Fruit fly (Drosophila melanogaster): ENCODE measurements around the gene Oga.

The Oga gene

DNA sequence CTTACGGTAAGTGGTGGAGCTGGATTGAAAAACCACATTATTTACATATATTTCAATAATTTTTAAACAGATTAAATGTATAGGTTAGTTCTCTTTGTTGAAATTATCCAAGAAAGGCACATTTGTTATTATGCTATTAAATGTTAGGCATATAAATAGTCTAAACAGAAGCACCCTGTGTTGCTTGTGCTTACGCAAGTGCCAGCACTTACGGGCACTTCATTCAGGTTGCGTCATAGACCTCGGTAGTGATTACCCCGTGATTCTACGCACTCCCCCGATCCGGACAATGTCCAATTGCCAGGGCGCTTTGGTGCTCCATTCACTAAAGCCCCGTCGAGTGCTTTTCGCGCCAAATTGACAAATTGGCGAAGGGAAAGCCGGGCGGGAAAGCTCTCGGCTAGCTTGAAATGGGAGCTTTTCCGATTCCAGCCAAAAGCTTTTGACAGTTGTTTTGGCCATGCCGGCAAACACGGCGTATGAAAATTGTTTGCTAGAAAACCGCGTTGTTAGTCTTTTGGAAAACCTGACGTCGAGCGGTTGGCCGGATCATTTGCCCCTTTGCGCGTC is 27.7 kb downstream of the Oga start, which contains the start of gene ETHR (continued):
- peak; percentile 14 for TF ChIP-seq D19B (GFP tag; optimal IDR thresholded peaks at IDR 0.05)
- no peak for TF ChIP-seq CG16779 (GFP tag; IDR thresholded peaks at IDR 0.05)
- peak; percentile 44 for TF ChIP-seq org-1 (GFP tag; optimal IDR thresholded peaks at IDR 0.05)
- TF ChIP-seq Adf1 (GFP tag; IDR thresholded peaks at IDR 0.05) = peak; percentile 54; the same call in 1 of the 2 replicates
- no peak for TF ChIP-seq nerfin-1 (tag; optimal IDR thresholded peaks at IDR 0.05)
- peak; percentile 78 for TF ChIP-seq CG15269 (tag; optimal IDR thresholded peaks at IDR 0.05)
- TF ChIP-seq E2f1 (GFP tag; IDR thresholded peaks at IDR 0.05) = peak; percentile 74; the same call in 1 of the 2 replicates
- no peak for TF ChIP-seq da (GFP tag; optimal IDR thresholded peaks at IDR 0.05)
- no peak for TF ChIP-seq nom (GFP tag; optimal IDR thresholded peaks at IDR 0.05)
- TF ChIP-seq ERR (GFP tag; optimal IDR thresholded peaks at IDR 0.05) = no peak
- no peak for TF ChIP-seq CG6765 (GFP tag; optimal IDR thresholded peaks at IDR 0.05)
- TF ChIP-seq Ada2b (GFP tag; IDR thresholded peaks at IDR 0.05) = no peak
- no peak for TF ChIP-seq ap (GFP tag; IDR thresholded peaks at IDR 0.05)
- no peak for TF ChIP-seq CG42726 (GFP tag; IDR thresholded peaks at IDR 0.05; ENCODE audit: partially characterized antibody)
- TF ChIP-seq pum (GFP tag; optimal IDR thresholded peaks at IDR 0.05) = no peak
- TF ChIP-seq Hmx (GFP tag; optimal IDR thresholded peaks at IDR 0.05) = no peak
- peak; percentile 80 for TF ChIP-seq exex (tag; optimal IDR thresholded peaks at IDR 0.05)
- peak; percentile 14; the same call in 1 of the 2 replicates for TF ChIP-seq wdn (GFP tag; IDR thresholded peaks at IDR 0.05)
- no peak for TF ChIP-seq CG12391 (tag; optimal IDR thresholded peaks at IDR 0.05)
- no peak for TF ChIP-seq CG11696 (GFP tag; IDR thresholded peaks at IDR 0.05)
- no peak for TF ChIP-seq tap (tag; optimal IDR thresholded peaks at IDR 0.05)
- TF ChIP-seq E2f2 (GFP tag; IDR thresholded peaks at IDR 0.05) = peak; percentile 50; the same call in 1 of the 2 replicates
- TF ChIP-seq CrebB (tag; optimal IDR thresholded peaks at IDR 0.05) = peak; percentile 25
- no peak for TF ChIP-seq MESR4 (GFP tag; optimal IDR thresholded peaks at IDR 0.05)
- TF ChIP-seq bsh (GFP tag; optimal IDR thresholded peaks at IDR 0.05) = no peak
- TF ChIP-seq gsb (GFP tag; IDR thresholded peaks at IDR 0.05) = no peak
- TF ChIP-seq CG1603 (tag; optimal IDR thresholded peaks at IDR 0.05) = no peak
- TF ChIP-seq CG17612 (GFP tag; IDR thresholded peaks at IDR 0.05) = no peak
- no peak for TF ChIP-seq BtbVII (GFP tag; optimal IDR thresholded peaks at IDR 0.05)
- peak; percentile 69 for TF ChIP-seq Rfx (GFP tag; IDR thresholded peaks at IDR 0.05)
- no peak for TF ChIP-seq toy (GFP tag; IDR thresholded peaks at IDR 0.05)
- TF ChIP-seq dmrt99B (tag; optimal IDR thresholded peaks at IDR 0.05) = peak; percentile 17
- no peak for TF ChIP-seq CG6272 (GFP tag; IDR thresholded peaks at IDR 0.05)
- TF ChIP-seq CG7357 (GFP tag; IDR thresholded peaks at IDR 0.05) = no peak
- TF ChIP-seq Opbp (GFP tag; IDR thresholded peaks at IDR 0.05; ENCODE audit: partially characterized antibody) = no peak
- no peak for TF ChIP-seq CG18476 (GFP tag; optimal IDR thresholded peaks at IDR 0.05)
- no peak for TF ChIP-seq schlank (tag; optimal IDR thresholded peaks at IDR 0.05)
- no peak; the same call in 1 of the 2 replicates for TF ChIP-seq Taf1 (GFP tag; IDR thresholded peaks at IDR 0.05)
- peak; percentile 35 for TF ChIP-seq BEAF-32 (GFP tag; optimal IDR thresholded peaks at IDR 0.05)
- TF ChIP-seq chn (GFP tag; optimal IDR thresholded peaks at IDR 0.05) = no peak
- TF ChIP-seq CG31224 (GFP tag; IDR thresholded peaks at IDR 0.05) = no peak
- no peak for TF ChIP-seq CG12236 (GFP tag; optimal IDR thresholded peaks at IDR 0.05)
- TF ChIP-seq Atf3 (GFP tag; optimal IDR thresholded peaks at IDR 0.05) = no peak
- no peak for TF ChIP-seq sc (optimal IDR thresholded peaks at IDR 0.05)
- no peak for TF ChIP-seq sc (GFP tag; optimal IDR thresholded peaks at IDR 0.05)
- TF ChIP-seq chm (GFP tag; IDR thresholded peaks at IDR 0.05) = no peak; the same call in 1 of the 2 replicates
- no peak for TF ChIP-seq CkIIα-i1 (GFP tag; IDR thresholded peaks at IDR 0.05)
- no peak for TF ChIP-seq Sry-β (GFP tag; optimal IDR thresholded peaks at IDR 0.05)
- TF ChIP-seq Dip3 (GFP tag; optimal IDR thresholded peaks at IDR 0.05) = no peak
- TF ChIP-seq sqz (GFP tag; optimal IDR thresholded peaks at IDR 0.05) = no peak
- no peak for TF ChIP-seq dimm (GFP tag; IDR thresholded peaks at IDR 0.05)
